Comparison of ENCODE assay signal across 5 worm cellular contexts in genomic region chrX:12171631-12172348, ce11.
TF ChIP-seq lines count a peak whose summit lies in the region.

F57G12.1 (minus strand) TSS chrX:12171681.

TF ChIP-seq in whole organism, L1 larva, 84 proteins besides CTCF, POLR2A, EP300 and RAD21 (continues in another document):
- TF ChIP-seq nhr-76 (tag; optimal IDR thresholded peaks at IDR 0.05; lab: Kevin White, UChicago) = no peak
- peak; percentile 40 for TF ChIP-seq xbp-1 (tag; optimal IDR thresholded peaks at IDR 0.05; lab: Kevin White, UChicago)
- TF ChIP-seq nhr-11 (tag; optimal IDR thresholded peaks at IDR 0.05; lab: Kevin White, UChicago) = peak; percentile 54
- TF ChIP-seq ceh-8 (GFP tag; optimal IDR thresholded peaks at IDR 0.05; lab: Kevin White, UChicago) = peak; percentile 70
- TF ChIP-seq ztf-11 (tag; optimal IDR thresholded peaks at IDR 0.05; lab: Kevin White, UChicago) = peak in 1 of 2 experiments; percentile 59
- no peak for TF ChIP-seq aly-2 (tag; optimal IDR thresholded peaks at IDR 0.05; lab: Kevin White, UChicago)
- TF ChIP-seq rnt-1 (tag; optimal IDR thresholded peaks at IDR 0.05; lab: Kevin White, UChicago) = peak; percentile 78
- peak; percentile 66 for TF ChIP-seq nhr-47 (tag; optimal IDR thresholded peaks at IDR 0.05; lab: Kevin White, UChicago)
- no peak for TF ChIP-seq vab-15 (tag; optimal IDR thresholded peaks at IDR 0.05; lab: Kevin White, UChicago)
- TF ChIP-seq pqm-1 (tag; optimal IDR thresholded peaks at IDR 0.05; lab: Kevin White, UChicago) = peak; percentile 18
- TF ChIP-seq elt-3 (tag; optimal IDR thresholded peaks at IDR 0.05; lab: Kevin White, UChicago) = peak in 1 of 6 experiments; percentile 7
- TF ChIP-seq isw-1 (GFP tag; IDR thresholded peaks at IDR 0.05; lab: Robert Waterston, UW) = peak; percentile 50
- TF ChIP-seq snu-23 (GFP tag; optimal IDR thresholded peaks at IDR 0.05; lab: Kevin White, UChicago) = peak; percentile 78
- TF ChIP-seq irx-1 (tag; optimal IDR thresholded peaks at IDR 0.05; lab: Kevin White, UChicago) = peak; percentile 42
- TF ChIP-seq hlh-4 (tag; optimal IDR thresholded peaks at IDR 0.05; lab: Kevin White, UChicago) = no peak
- peak; percentile 68 for TF ChIP-seq swsn-7 (tag; optimal IDR thresholded peaks at IDR 0.05; lab: Kevin White, UChicago)
- peak; percentile 74 for TF ChIP-seq mep-1 (tag; optimal IDR thresholded peaks at IDR 0.05; lab: Kevin White, UChicago)
- no peak for TF ChIP-seq efl-3 (GFP tag; optimal IDR thresholded peaks at IDR 0.05; lab: Kevin White, UChicago)
- TF ChIP-seq ets-5 (GFP tag; IDR thresholded peaks at IDR 0.05; lab: Robert Waterston, UW) = no peak

TF ChIP-seq in whole organism, L3 larva, 47 proteins besides CTCF, POLR2A, EP300 and RAD21 (continues in another document):
- peak; percentile 9 for TF ChIP-seq lsy-12 (tag; optimal IDR thresholded peaks at IDR 0.05; lab: Kevin White, UChicago)
- TF ChIP-seq hmg-11 (tag; optimal IDR thresholded peaks at IDR 0.05; lab: Kevin White, UChicago) = peak; percentile 93
- TF ChIP-seq elt-2 (tag; optimal IDR thresholded peaks at IDR 0.05; lab: Kevin White, UChicago) = peak; percentile 57
- no peak for TF ChIP-seq ZK546.5 (tag; optimal IDR thresholded peaks at IDR 0.05; lab: Kevin White, UChicago)
- no peak for TF ChIP-seq ztf-11 (tag; optimal IDR thresholded peaks at IDR 0.05; lab: Kevin White, UChicago)
- no peak for TF ChIP-seq daf-12 (tag; optimal IDR thresholded peaks at IDR 0.05; lab: Kevin White, UChicago)
- TF ChIP-seq nhr-28 (tag; optimal IDR thresholded peaks at IDR 0.05; lab: Kevin White, UChicago) = no peak
- TF ChIP-seq elt-1 (tag; optimal IDR thresholded peaks at IDR 0.05; lab: Kevin White, UChicago) = peak; percentile 71
- peak; percentile 41 for TF ChIP-seq pqm-1 (tag; optimal IDR thresholded peaks at IDR 0.05; lab: Kevin White, UChicago)
- peak; percentile 51 for TF ChIP-seq mdl-1 (tag; optimal IDR thresholded peaks at IDR 0.05; lab: Kevin White, UChicago)
- peak; percentile 7 for TF ChIP-seq lin-15B (tag; optimal IDR thresholded peaks at IDR 0.05; lab: Kevin White, UChicago)
- peak; percentile 37 for TF ChIP-seq nhr-43 (tag; optimal IDR thresholded peaks at IDR 0.05; lab: Kevin White, UChicago; ENCODE audit: poor library complexity, severe bottlenecking)
- peak; percentile 41 for TF ChIP-seq egl-27 (tag; optimal IDR thresholded peaks at IDR 0.05; lab: Kevin White, UChicago)
- TF ChIP-seq nhr-23 (tag; optimal IDR thresholded peaks at IDR 0.05; lab: Kevin White, UChicago) = peak; percentile 76
- TF ChIP-seq nhr-11 (tag; optimal IDR thresholded peaks at IDR 0.05; lab: Kevin White, UChicago) = peak; percentile 56
- no peak for TF ChIP-seq snpc-4 (tag; optimal IDR thresholded peaks at IDR 0.05; lab: Kevin White, UChicago)
- TF ChIP-seq nfya-1 (tag; optimal IDR thresholded peaks at IDR 0.05; lab: Kevin White, UChicago; ENCODE audit: insufficient read depth) = peak; percentile 90
- TF ChIP-seq R02D3.7 (tag; optimal IDR thresholded peaks at IDR 0.05; lab: Kevin White, UChicago) = no peak
- peak; percentile 58 for TF ChIP-seq skn-1 (tag; optimal IDR thresholded peaks at IDR 0.05; lab: Kevin White, UChicago)

TF ChIP-seq in whole organism, early embryonic, 17 proteins besides CTCF, POLR2A, EP300 and RAD21:
- TF ChIP-seq aly-1 (tag; optimal IDR thresholded peaks at IDR 0.05; lab: Kevin White, UChicago) = no peak
- no peak for TF ChIP-seq B0310.2 (tag; optimal IDR thresholded peaks at IDR 0.05; lab: Kevin White, UChicago)
- no peak for TF ChIP-seq scrt-1 (GFP tag; IDR thresholded peaks at IDR 0.05; lab: Robert Waterston, UW)
- peak; percentile 83 for TF ChIP-seq hmg-4 (GFP tag; optimal IDR thresholded peaks at IDR 0.05; lab: Kevin White, UChicago)
- peak; percentile 11; the same call in 1 of the 2 replicates for TF ChIP-seq flt-1 (GFP tag; IDR thresholded peaks at IDR 0.05; lab: Robert Waterston, UW)
- TF ChIP-seq sea-1 (GFP tag; conservative IDR thresholded peaks at IDR 0.05; lab: Robert Waterston, UW) = no peak
- peak; percentile 7 for TF ChIP-seq ceh-13 (GFP tag; optimal IDR thresholded peaks at IDR 0.05; lab: Kevin White, UChicago)
- no peak for TF ChIP-seq tbx-37 (GFP tag; conservative IDR thresholded peaks at IDR 0.05; lab: Robert Waterston, UW)
- peak; percentile 83 for TF ChIP-seq ceh-36 (tag; optimal IDR thresholded peaks at IDR 0.05; lab: Kevin White, UChicago)
- TF ChIP-seq tbx-11 (GFP tag; IDR thresholded peaks at IDR 0.05; lab: Robert Waterston, UW) = no peak
- no peak for TF ChIP-seq hnd-1 (tag; optimal IDR thresholded peaks at IDR 0.05; lab: Kevin White, UChicago)
- TF ChIP-seq pes-1 (GFP tag; IDR thresholded peaks at IDR 0.05; lab: Robert Waterston, UW) = no peak
- no peak for TF ChIP-seq tra-4 (tag; optimal IDR thresholded peaks at IDR 0.05; lab: Kevin White, UChicago)
- no peak for TF ChIP-seq ets-7 (tag; optimal IDR thresholded peaks at IDR 0.05; lab: Kevin White, UChicago)
- peak; percentile 15 for TF ChIP-seq F13C5.2 (tag; optimal IDR thresholded peaks at IDR 0.05; lab: Kevin White, UChicago)
- no peak for TF ChIP-seq hmbx-1 (tag; optimal IDR thresholded peaks at IDR 0.05; lab: Kevin White, UChicago)
- no peak for TF ChIP-seq ama-1 (optimal IDR thresholded peaks at IDR 0.05; lab: Kevin White, UChicago)

TF ChIP-seq in whole organism, midembryonic, 9 proteins besides CTCF, POLR2A, EP300 and RAD21:
- TF ChIP-seq tab-1 (GFP tag; IDR thresholded peaks at IDR 0.05; lab: Robert Waterston, UW) = peak; percentile 59; the same call in 1 of the 2 replicates
- TF ChIP-seq T22C8.4 (GFP tag; IDR thresholded peaks at IDR 0.05; lab: Robert Waterston, UW) = no peak
- no peak for TF ChIP-seq ztf-23 (GFP tag; IDR thresholded peaks at IDR 0.05; lab: Robert Waterston, UW)
- TF ChIP-seq ref-1 (GFP tag; conservative IDR thresholded peaks at IDR 0.05; lab: Robert Waterston, UW) = no peak
- TF ChIP-seq klf-2 (GFP tag; conservative IDR thresholded peaks at IDR 0.05; lab: Robert Waterston, UW) = 0 out of 2 replicates have a peak, but pooled peaks have one; percentile 16
- no peak for TF ChIP-seq ztf-29 (GFP tag; IDR thresholded peaks at IDR 0.05; lab: Robert Waterston, UW)
- 0 out of 2 replicates have a peak, but pooled peaks have one; percentile 66 for TF ChIP-seq flt-1 (GFP tag; IDR thresholded peaks at IDR 0.05; lab: Robert Waterston, UW)
- no peak for TF ChIP-seq med-1 (GFP tag; optimal IDR thresholded peaks at IDR 0.05; lab: Kevin White, UChicago; ENCODE audit: insufficient read depth)
- TF ChIP-seq cog-1 (tag; optimal IDR thresholded peaks at IDR 0.05; lab: Kevin White, UChicago) = peak; percentile 85

TF ChIP-seq in whole organism, young adult, 124 proteins besides CTCF, POLR2A, EP300 and RAD21 (continues in another document):
- TF ChIP-seq B0261.1 (tag; optimal IDR thresholded peaks at IDR 0.05; lab: Kevin White, UChicago) (peak; percentile 0), F22D6.2 (tag; optimal IDR thresholded peaks at IDR 0.05; lab: Kevin White, UChicago) (no peak), egl-44 (GFP tag; IDR thresholded peaks at IDR 0.05; lab: Robert Waterston, UW) (peak; percentile 52; the same call in 1 of the 2 replicates), dpl-1 (GFP tag; optimal IDR thresholded peaks at IDR 0.05; lab: Kevin White, UChicago) (no peak), hlh-26 (GFP tag; conservative IDR thresholded peaks at IDR 0.05; lab: Robert Waterston, UW) (no peak), xnd-1 (tag; optimal IDR thresholded peaks at IDR 0.05; lab: Kevin White, UChicago) (no peak), F55B11.4 (tag; optimal IDR thresholded peaks at IDR 0.05; lab: Kevin White, UChicago; ENCODE audit: borderline replicate concordance, insufficient read depth) (no peak), nfya-1 (tag; optimal IDR thresholded peaks at IDR 0.05; lab: Kevin White, UChicago; ENCODE audit: borderline replicate concordance, insufficient read depth) (no peak), D2030.7 (GFP tag; IDR thresholded peaks at IDR 0.05; lab: Robert Waterston, UW) (0 out of 2 replicates have a peak, but pooled peaks have one; percentile 28), somi-1 (GFP tag; optimal IDR thresholded peaks at IDR 0.05; lab: Kevin White, UChicago) (peak; percentile 22), nhr-27 (tag; optimal IDR thresholded peaks at IDR 0.05; lab: Kevin White, UChicago) (no peak), ceh-58 (GFP tag; IDR thresholded peaks at IDR 0.05; lab: Robert Waterston, UW) (no peak), madf-6 (GFP tag; IDR thresholded peaks at IDR 0.05; lab: Robert Waterston, UW) (no peak), mxl-1 (tag; optimal IDR thresholded peaks at IDR 0.05; lab: Kevin White, UChicago) (no peak), Y95B8A.8 (GFP tag; IDR thresholded peaks at IDR 0.05; lab: Robert Waterston, UW) (no peak), Y53F4B.3 (GFP tag; IDR thresholded peaks at IDR 0.05; lab: Robert Waterston, UW) (no peak), bed-1 (GFP tag; IDR thresholded peaks at IDR 0.05; lab: Robert Waterston, UW) (no peak), mcd-1 (GFP tag; IDR thresholded peaks at IDR 0.05; lab: Robert Waterston, UW) (peak; percentile 57), tbp1 (GFP tag; optimal IDR thresholded peaks at IDR 0.05; lab: Kevin White, UChicago) (peak; percentile 46), ZK185.1 (tag; optimal IDR thresholded peaks at IDR 0.05; lab: Kevin White, UChicago; ENCODE audit: poor library complexity, severe bottlenecking) (peak; percentile 51), B0019.2 (GFP tag; conservative IDR thresholded peaks at IDR 0.05; lab: Robert Waterston, UW) (no peak), C06A6.2 (GFP tag; conservative IDR thresholded peaks at IDR 0.05; lab: Robert Waterston, UW) (peak; percentile 48; the same call in 1 of the 2 replicates), ceh-27 (GFP tag; optimal IDR thresholded peaks at IDR 0.05; lab: Kevin White, UChicago) (peak; percentile 69), hmg-20 (GFP tag; IDR thresholded peaks at IDR 0.05; lab: Robert Waterston, UW) (no peak), F39B2.1 (GFP tag; IDR thresholded peaks at IDR 0.05; lab: Robert Waterston, UW) (no peak), nhr-179 (tag; optimal IDR thresholded peaks at IDR 0.05; lab: Kevin White, UChicago) (no peak), sea-2 (GFP tag; IDR thresholded peaks at IDR 0.05; lab: Robert Waterston, UW) (no peak), unc-130 (GFP tag; optimal IDR thresholded peaks at IDR 0.05; lab: Kevin White, UChicago) (no peak), bed-2 (GFP tag; IDR thresholded peaks at IDR 0.05; lab: Robert Waterston, UW) (no peak), attf-5 (GFP tag; optimal IDR thresholded peaks at IDR 0.05; lab: Kevin White, UChicago) (peak; percentile 60), nhr-90 (tag; optimal IDR thresholded peaks at IDR 0.05; lab: Kevin White, UChicago) (no peak), K11D2.4 (GFP tag; IDR thresholded peaks at IDR 0.05; lab: Robert Waterston, UW) (peak; percentile 57; the same call in 1 of the 2 replicates), madf-10 (tag; optimal IDR thresholded peaks at IDR 0.05; lab: Kevin White, UChicago) (no peak), lsl-1 (GFP tag; optimal IDR thresholded peaks at IDR 0.05; lab: Kevin White, UChicago) (no peak), lin-35 (GFP tag; optimal IDR thresholded peaks at IDR 0.05; lab: Kevin White, UChicago) (peak in 1 of 3 experiments; percentile 29)

Comparison
In these comparisons a context has a peak if more than half of its experiments do, and no peak if none do; other contexts are left out.
1. Of the 8 proteins assayed by ChIP-seq in both whole organism, young adult and whole organism, L1 larva: peak only in whole organism, young adult: unc-62; only in whole organism, L1 larva: ama-1, dpl-1, efl-1, nhr-90 and unc-130; in both: none; in neither: 0; mixed calls (peak in some experiments, not most) for 2.